Worm (Caenorhabditis elegans) whole organism, L3 larva: ENCODE measurements around the gene F59E11.7.
A peak's percentile ranks its signal among the peaks of the same experiment; 100 is the strongest.

Experiments used
- R02D3.7 ChIP-seq: fragments of 150-350 bp; optimal IDR thresholded peaks from 2 replicates; lab custom pipeline; 2014; ENCODE audit warnings: missing biosample characterization, missing genetic modification characterization
- ZK546.5 ChIP-seq: sonication (generic microtip); optimal IDR thresholded peaks from 2 replicates; lab custom pipeline; 2017; ENCODE audit warnings: missing biosample characterization, missing genetic modification characterization
- aly-2 ChIP-seq: fragments of 150-350 bp; optimal IDR thresholded peaks from 2 replicates; lab custom pipeline; 2014; ENCODE audit warnings: missing biosample characterization, missing genetic modification characterization
- ama-1 ChIP-seq: fragments of 150-350 bp; optimal IDR thresholded peaks from 2 replicates; lab custom pipeline; 2018
- ceh-16 ChIP-seq: sonication (generic microtip); optimal IDR thresholded peaks from 2 replicates; lab custom pipeline; 2017; ENCODE audit warnings: missing biosample characterization, missing genetic modification characterization
- ceh-28 ChIP-seq: fragments of 150-350 bp; optimal IDR thresholded peaks from 2 replicates; lab custom pipeline; 2014; ENCODE audit warnings: missing biosample characterization, missing genetic modification reagents, missing genetic modification characterization
- ceh-82 ChIP-seq: fragments of 150-350 bp; optimal IDR thresholded peaks from 2 replicates; lab custom pipeline; 2014; ENCODE audit warnings: missing biosample characterization, missing genetic modification characterization
- ceh-9 ChIP-seq: sonication (generic microtip); optimal IDR thresholded peaks from 2 replicates; lab custom pipeline; 2018; ENCODE audit warnings: missing biosample characterization, missing genetic modification characterization
- daf-12 ChIP-seq: fragments of 150-350 bp; optimal IDR thresholded peaks from 2 replicates; lab custom pipeline; 2014; ENCODE audit warnings: missing biosample characterization, missing genetic modification reagents, missing genetic modification characterization
- egl-27 ChIP-seq: sonication (generic microtip); optimal IDR thresholded peaks from 4 replicates; lab custom pipeline; 2017; ENCODE audit warnings: missing biosample characterization, missing genetic modification reagents, missing genetic modification characterization
- egl-5 ChIP-seq: fragments of 150-350 bp; optimal IDR thresholded peaks from 2 replicates; lab custom pipeline; 2017; ENCODE audit warnings: missing biosample characterization, missing genetic modification reagents, missing genetic modification characterization, inconsistent platforms
- elt-1 ChIP-seq: fragments of 150-350 bp; optimal IDR thresholded peaks from 2 replicates; lab custom pipeline; 2014; ENCODE audit warnings: missing biosample characterization, missing genetic modification characterization
- elt-2 ChIP-seq: sonication (generic microtip); optimal IDR thresholded peaks from 2 replicates; lab custom pipeline; 2016; ENCODE audit warnings: missing genetic modification reagents, mild to moderate bottlenecking, missing genetic modification characterization, missing compliant biosample characterization
- elt-3 ChIP-seq, 3 experiments: fragments of 150-350 bp in 1 of 3; sonication (generic microtip) in 2 of 3; optimal IDR thresholded peaks; 2 replicates in 2 of 3; 4 replicates in 1 of 3; lab custom pipeline; 2014 to 2017; ENCODE audit warnings: missing biosample characterization in 3 of 3, missing genetic modification characterization in 3 of 3
- fos-1 ChIP-seq: fragments of 150-350 bp; optimal IDR thresholded peaks from 2 replicates; lab custom pipeline; 2014; ENCODE audit warnings: missing biosample characterization, missing genetic modification characterization
- jun-1 ChIP-seq: fragments of 150-350 bp; optimal IDR thresholded peaks from 2 replicates; lab custom pipeline; 2014; ENCODE audit warnings: missing biosample characterization, missing genetic modification reagents, missing genetic modification characterization
- lin-39 ChIP-seq: fragments of 150-350 bp; optimal IDR thresholded peaks from 2 replicates; lab custom pipeline; 2018; ENCODE audit warnings: missing biosample characterization, missing genetic modification reagents, missing genetic modification characterization
- lsy-12 ChIP-seq: sonication (generic microtip); optimal IDR thresholded peaks from 2 replicates; lab custom pipeline; 2016; ENCODE audit warnings: mild to moderate bottlenecking, missing genetic modification characterization, missing compliant biosample characterization
- mdl-1 ChIP-seq: fragments of 150-350 bp; optimal IDR thresholded peaks from 2 replicates; lab custom pipeline; 2014; ENCODE audit warnings: missing biosample characterization, missing genetic modification characterization
- nhr-12 ChIP-seq: fragments of 150-350 bp; optimal IDR thresholded peaks from 2 replicates; lab custom pipeline; 2014; ENCODE audit warnings: missing biosample characterization, missing genetic modification characterization
- nhr-25 ChIP-seq: sonication (generic microtip); optimal IDR thresholded peaks from 2 replicates; lab custom pipeline; 2017; ENCODE audit warnings: missing biosample characterization, missing genetic modification characterization
- nhr-28 ChIP-seq: fragments of 150-350 bp; optimal IDR thresholded peaks from 2 replicates; lab custom pipeline; 2014; ENCODE audit warnings: missing biosample characterization, missing genetic modification characterization
- nhr-43 ChIP-seq: sonication (generic microtip); optimal IDR thresholded peaks from 2 replicates; lab custom pipeline; 2016; ENCODE audit warnings: mild to moderate bottlenecking, missing genetic modification characterization, missing compliant biosample characterization; ENCODE audit not compliant: poor library complexity, severe bottlenecking
- nhr-67 ChIP-seq: fragments of 150-350 bp; optimal IDR thresholded peaks from 2 replicates; lab custom pipeline; 2014; ENCODE audit warnings: missing biosample characterization, missing genetic modification characterization
- nhr-76 ChIP-seq: fragments of 150-350 bp; sonication (generic microtip); optimal IDR thresholded peaks from 5 replicates; lab custom pipeline; 2014; ENCODE audit warnings: missing biosample characterization, missing genetic modification characterization
- nhr-77 ChIP-seq: fragments of 150-350 bp; optimal IDR thresholded peaks from 2 replicates; lab custom pipeline; 2014; ENCODE audit warnings: missing biosample characterization, missing genetic modification characterization
- pha-4 ChIP-seq: fragments of 150-350 bp; optimal IDR thresholded peaks from 2 replicates; lab custom pipeline; 2014; ENCODE audit warnings: missing biosample characterization, missing genetic modification reagents, missing genetic modification characterization
- pqm-1 ChIP-seq: fragments of 150-350 bp; optimal IDR thresholded peaks from 2 replicates; lab custom pipeline; 2017; ENCODE audit warnings: missing biosample characterization, missing genetic modification characterization, inconsistent platforms
- sea-2 ChIP-seq: fragments of 150-350 bp; sonication (generic microtip); optimal IDR thresholded peaks from 4 replicates; lab custom pipeline; 2014; ENCODE audit warnings: missing biosample characterization, missing genetic modification reagents, missing genetic modification characterization
- skn-1 ChIP-seq: fragments of 150-350 bp; optimal IDR thresholded peaks from 2 replicates; lab custom pipeline; 2014; ENCODE audit warnings: missing biosample characterization, missing genetic modification characterization
- snpc-4 ChIP-seq: fragments of 150-350 bp; optimal IDR thresholded peaks from 2 replicates; lab custom pipeline; 2014; ENCODE audit warnings: missing biosample characterization, missing genetic modification characterization
- tbx-2 ChIP-seq: sonication (generic microtip); optimal IDR thresholded peaks from 2 replicates; lab custom pipeline; 2016; ENCODE audit warnings: mild to moderate bottlenecking, missing genetic modification characterization, missing compliant biosample characterization
- unc-39 ChIP-seq: sonication (generic microtip); optimal IDR thresholded peaks from 4 replicates; lab custom pipeline; 2017; ENCODE audit warnings: missing biosample characterization, missing genetic modification characterization
- zag-1 ChIP-seq: fragments of 150-350 bp; optimal IDR thresholded peaks from 2 replicates; lab custom pipeline; 2014; ENCODE audit warnings: missing biosample characterization, missing genetic modification characterization

The F59E11.7 gene

DNA sequence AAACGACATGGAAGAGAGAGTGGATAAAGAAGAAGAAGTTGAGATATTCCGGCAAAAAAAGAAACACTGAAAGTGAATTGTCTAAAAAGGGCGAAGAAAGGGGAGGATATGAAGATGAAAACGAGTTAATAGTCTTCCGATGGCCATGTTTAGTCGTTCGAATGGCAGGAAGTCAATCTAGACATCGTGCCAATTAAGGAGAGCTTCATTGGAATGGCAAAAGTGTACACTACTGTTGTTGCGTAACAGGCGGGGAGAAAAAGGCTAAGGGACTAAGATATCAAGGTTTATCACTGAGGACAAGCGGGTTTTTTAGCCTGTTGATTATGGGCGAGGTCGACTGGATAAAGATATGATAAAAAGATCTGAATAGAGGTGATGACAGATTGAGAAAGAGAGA lies 43.9 kb upstream of the F59E11.7 start:
- no peak for TF ChIP-seq ZK546.5 (tag; lab: Kevin White, UChicago)
- peak; percentile 12 for TF ChIP-seq nhr-25

DNA sequence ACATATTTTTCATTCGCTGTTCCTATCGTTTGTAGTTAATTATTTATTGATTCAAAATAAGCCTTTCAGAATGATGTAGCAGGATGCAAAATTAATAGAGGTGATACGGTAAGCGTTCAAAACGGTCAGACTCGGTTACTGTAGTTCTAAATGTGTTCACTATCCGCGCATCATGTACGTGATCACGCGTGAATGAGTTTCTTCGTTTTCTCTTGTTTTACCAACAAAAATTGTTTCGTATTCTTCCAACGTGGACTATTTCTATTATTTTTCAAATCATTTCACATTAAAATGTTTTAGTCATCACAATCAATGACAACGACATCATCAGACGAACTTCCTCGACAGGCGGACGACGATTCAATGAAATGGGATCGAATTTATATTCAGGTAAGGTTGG lies 42.5 kb upstream of the F59E11.7 start, which contains the start of gene gck-1:
Gene gck-1, plus strand, starts transcription at position 301 of the 400 bp plus-strand sequence.
- no peak for TF ChIP-seq pha-4 (tag; lab: Kevin White, UChicago)
- TF ChIP-seq mdl-1 (tag; lab: Kevin White, UChicago) = no peak
- no peak for TF ChIP-seq unc-39 (tag; lab: Kevin White, UChicago)
- TF ChIP-seq snpc-4 (tag; lab: Kevin White, UChicago) = no peak
- TF ChIP-seq lin-39 (tag; lab: Kevin White, UChicago) = no peak
- no peak for TF ChIP-seq ceh-16 (tag; lab: Kevin White, UChicago)
- TF ChIP-seq daf-12 (tag; lab: Kevin White, UChicago) = no peak
- TF ChIP-seq nhr-28 (tag; lab: Kevin White, UChicago) = no peak
- no peak for TF ChIP-seq tbx-2
- TF ChIP-seq nhr-43 = no peak
- no peak for TF ChIP-seq nhr-76 (tag; lab: Kevin White, UChicago)

DNA sequence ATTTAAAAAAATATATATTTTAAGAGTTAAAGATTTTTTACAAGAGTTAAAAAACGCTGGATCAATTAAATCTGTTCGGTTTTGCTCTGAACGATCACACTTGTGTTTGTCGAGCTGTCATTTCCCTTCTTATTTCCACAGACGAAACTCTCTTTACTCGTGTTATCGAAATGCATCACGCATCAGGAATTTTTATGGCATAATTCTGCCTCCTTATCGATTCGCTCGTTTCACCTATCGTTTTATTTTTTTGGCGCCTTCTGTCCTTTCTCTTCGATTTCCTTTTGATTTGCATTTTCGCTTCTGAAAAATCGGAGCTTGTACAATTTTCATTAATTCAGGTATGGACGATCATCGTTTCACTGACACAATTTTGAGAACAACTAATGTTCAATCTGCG lies 41.7 kb upstream of the F59E11.7 start:
- TF ChIP-seq lsy-12 (tag; lab: Kevin White, UChicago) = no peak
- no peak for TF ChIP-seq ceh-82 (tag; lab: Kevin White, UChicago)
- TF ChIP-seq elt-2 = peak; percentile 44
- no peak for TF ChIP-seq nhr-28 (tag; lab: Kevin White, UChicago)
- TF ChIP-seq pha-4 (tag; lab: Kevin White, UChicago) = no peak
- no peak for TF ChIP-seq jun-1 (tag; lab: Kevin White, UChicago)

DNA sequence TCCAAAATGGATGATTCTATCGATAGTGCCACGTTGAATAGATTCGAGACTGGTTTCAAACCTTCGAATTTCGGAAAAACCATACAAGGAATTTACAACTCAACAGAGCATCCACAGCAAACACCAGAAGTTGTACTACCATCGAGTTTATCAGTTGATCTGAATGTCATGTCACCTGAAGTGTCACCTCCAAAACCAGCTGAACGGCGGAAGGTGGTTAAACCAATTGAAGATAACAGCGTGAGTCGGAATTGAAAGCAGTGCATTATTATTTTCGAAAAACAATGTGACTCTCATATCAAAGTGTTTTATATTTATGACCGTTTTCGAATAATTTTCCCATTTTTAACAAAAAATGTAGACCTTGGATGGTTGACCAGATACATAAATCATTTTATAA lies 41.0 kb upstream of the F59E11.7 start:
- TF ChIP-seq egl-5 (tag; lab: Kevin White, UChicago) = no peak
- peak; percentile 66 for TF ChIP-seq pqm-1 (tag; lab: Kevin White, UChicago)
- TF ChIP-seq elt-1 (tag; lab: Kevin White, UChicago) = no peak
- no peak for TF ChIP-seq nhr-25
- no peak for TF ChIP-seq nhr-67 (tag; lab: Kevin White, UChicago)
- no peak for TF ChIP-seq aly-2
- TF ChIP-seq lsy-12 (tag; lab: Kevin White, UChicago) = no peak
- TF ChIP-seq skn-1 (tag; lab: Kevin White, UChicago) = no peak
- no peak for TF ChIP-seq nhr-77 (tag; lab: Kevin White, UChicago)
- TF ChIP-seq nhr-76 (tag; lab: Kevin White, UChicago) = no peak
- no peak for TF ChIP-seq sea-2 (GFP tag; lab: Kevin White, UChicago)
- no peak for TF ChIP-seq ama-1
- TF ChIP-seq elt-2 = peak; percentile 82
- TF ChIP-seq zag-1 (tag; lab: Kevin White, UChicago) = no peak
- TF ChIP-seq nhr-12 = no peak

DNA sequence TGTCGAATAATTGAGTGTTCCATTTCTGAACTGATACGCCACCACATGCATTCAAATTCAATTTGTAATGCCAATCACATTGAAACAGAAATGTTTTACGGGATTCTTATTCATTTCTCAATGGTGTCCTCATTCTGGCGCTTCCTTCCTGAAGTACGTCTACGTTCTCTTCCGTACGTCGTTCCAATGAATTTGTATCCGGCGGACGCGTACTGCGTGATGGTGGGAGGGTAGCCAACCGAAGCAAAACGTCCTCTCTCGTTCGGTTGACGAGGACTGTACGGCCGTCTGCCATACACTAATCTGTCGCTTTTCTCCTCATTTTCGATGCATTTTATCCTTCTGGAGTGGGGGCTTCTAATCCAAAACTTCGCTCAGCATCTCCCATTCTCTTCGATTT lies 40.2 kb upstream of the F59E11.7 start:
- TF ChIP-seq jun-1 (tag; lab: Kevin White, UChicago) = no peak
- no peak for TF ChIP-seq pha-4 (tag; lab: Kevin White, UChicago)
- no peak for TF ChIP-seq ceh-28 (tag; lab: Kevin White, UChicago)
- no peak for TF ChIP-seq egl-5 (tag; lab: Kevin White, UChicago)
- no peak for TF ChIP-seq ceh-9 (tag; lab: Kevin White, UChicago)
- no peak for TF ChIP-seq elt-3 (tag; optimal IDR thresholded peaks at IDR 0.05; lab: Kevin White, UChicago)
- TF ChIP-seq R02D3.7 (tag; lab: Kevin White, UChicago) = no peak
- no peak for TF ChIP-seq nhr-76 (tag; lab: Kevin White, UChicago)
- no peak for TF ChIP-seq daf-12 (tag; lab: Kevin White, UChicago)
- no peak for TF ChIP-seq fos-1 (tag; lab: Kevin White, UChicago)
- no peak for TF ChIP-seq elt-1 (tag; lab: Kevin White, UChicago)
- TF ChIP-seq egl-27 (tag; lab: Kevin White, UChicago) = no peak
- TF ChIP-seq mdl-1 (tag; lab: Kevin White, UChicago) = no peak
- TF ChIP-seq nhr-77 (tag; lab: Kevin White, UChicago) = no peak
